Fruit fly (Drosophila melanogaster): Measurements from ENCODE around the gene CG4045.

The CG4045 gene

DNA sequence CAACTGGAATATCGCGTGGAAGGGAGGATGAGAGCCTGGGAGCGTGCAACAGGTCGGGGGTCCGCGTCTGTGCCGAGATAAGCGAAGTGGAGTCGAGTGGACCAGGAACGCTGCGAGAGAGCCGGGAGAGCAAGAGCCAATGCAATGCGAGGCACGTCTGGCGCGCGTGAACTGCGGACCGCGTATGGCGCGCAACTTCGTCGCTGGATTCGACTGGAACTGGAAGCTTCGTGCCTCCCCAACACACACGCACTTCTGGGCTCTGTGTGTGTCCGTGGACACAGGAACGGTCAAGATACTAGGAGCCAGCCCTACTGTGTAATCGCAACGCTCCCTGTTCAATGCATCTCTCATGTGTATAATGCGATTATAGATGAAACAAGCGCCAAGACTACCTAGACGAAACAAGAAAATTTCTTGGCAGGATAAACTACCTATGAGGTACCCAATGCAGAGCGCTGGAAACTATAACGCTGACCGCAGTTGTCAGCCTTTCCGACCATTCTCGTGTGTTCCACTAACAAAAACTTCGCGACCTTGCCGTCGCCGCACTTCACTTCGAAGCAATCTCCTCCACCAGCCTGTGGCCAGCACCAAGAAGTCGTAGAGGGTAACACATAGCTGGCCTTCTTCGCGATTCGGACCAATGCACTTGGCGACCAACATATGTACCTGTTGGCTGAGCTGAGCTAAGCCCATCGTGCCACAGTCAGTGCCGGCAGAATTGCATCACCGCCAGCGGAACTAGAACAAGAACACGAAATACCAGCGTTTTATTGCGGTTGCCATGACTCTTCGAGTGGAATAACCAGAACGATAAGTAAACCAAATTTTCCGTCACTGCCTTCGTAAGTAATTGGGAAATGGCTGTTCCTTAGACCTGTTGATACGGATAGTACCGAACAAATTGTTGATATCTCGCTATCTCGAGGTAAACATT lies 3.6 kb downstream of the CG4045 start, which contains the start of gene Rtca (continued):
- TF ChIP-seq D19A (tag; optimal IDR thresholded peaks at IDR 0.05) = peak; percentile 57
- no peak for TF ChIP-seq CG15073 (GFP tag; optimal IDR thresholded peaks at IDR 0.05)
- TF ChIP-seq rib (GFP tag; IDR thresholded peaks at IDR 0.05) = peak; percentile 43; the same call in 1 of the 2 replicates
- 0 out of 2 replicates have a peak, but pooled peaks have one; percentile 17 for TF ChIP-seq CG6272 (GFP tag; IDR thresholded peaks at IDR 0.05)
- TF ChIP-seq Gug (GFP tag; IDR thresholded peaks at IDR 0.05) = peak; percentile 21; the same call in 1 of the 4 replicates
- TF ChIP-seq caup (GFP tag; optimal IDR thresholded peaks at IDR 0.05; ENCODE audit: severe bottlenecking) = peak; percentile 77
- TF ChIP-seq Xrp1 (GFP tag; IDR thresholded peaks at IDR 0.05) = peak; percentile 72
- TF ChIP-seq Lim3 (GFP tag; IDR thresholded peaks at IDR 0.05) = no peak
- TF ChIP-seq tap (tag; optimal IDR thresholded peaks at IDR 0.05) = peak; percentile 64

dm6 chrX:2070708-2071063 lies 5.0 kb downstream of the CG4045 start:
- TF ChIP-seq CG15073 (GFP tag; optimal IDR thresholded peaks at IDR 0.05) (no peak), stwl (tag; optimal IDR thresholded peaks at IDR 0.05) (no peak), Awh (GFP tag; IDR thresholded peaks at IDR 0.05) (no peak), CG4730 (GFP tag; IDR thresholded peaks at IDR 0.05) (peak; percentile 51), CG32532 (GFP tag; IDR thresholded peaks at IDR 0.05) (peak; percentile 79), CG11695 (GFP tag; IDR thresholded peaks at IDR 0.05) (peak; percentile 81), toy (GFP tag; IDR thresholded peaks at IDR 0.05) (peak; percentile 57; the same call in 1 of the 2 replicates), crp (GFP tag; optimal IDR thresholded peaks at IDR 0.05) (no peak), caup (GFP tag; optimal IDR thresholded peaks at IDR 0.05; ENCODE audit: severe bottlenecking) (peak; percentile 72), hkb (optimal IDR thresholded peaks at IDR 0.05) (no peak), hkb (GFP tag; IDR thresholded peaks at IDR 0.05) (peak; percentile 72), Kr (GFP tag; optimal IDR thresholded peaks at IDR 0.05) (no peak), usp (GFP tag; optimal IDR thresholded peaks at IDR 0.05) (no peak), CG9797 (GFP tag; optimal IDR thresholded peaks at IDR 0.05) (no peak), CG4328 (GFP tag; optimal IDR thresholded peaks at IDR 0.05) (peak; percentile 57), CHES-1-like (GFP tag; optimal IDR thresholded peaks at IDR 0.05) (peak; percentile 36), run (tag; optimal IDR thresholded peaks at IDR 0.05) (no peak), Mad (GFP tag; optimal IDR thresholded peaks at IDR 0.05) (peak; percentile 14), CG17359 (tag; optimal IDR thresholded peaks at IDR 0.05) (peak; percentile 50), dmrt99B (tag; optimal IDR thresholded peaks at IDR 0.05) (peak; percentile 69), CG8089 (GFP tag; optimal IDR thresholded peaks at IDR 0.05) (peak; percentile 25), hbn (GFP tag; IDR thresholded peaks at IDR 0.05; ENCODE audit: partially characterized antibody) (no peak), mirr (GFP tag; optimal IDR thresholded peaks at IDR 0.05) (peak; percentile 32), pb (GFP tag; optimal IDR thresholded peaks at IDR 0.05) (peak; percentile 60), gsb-n (tag; optimal IDR thresholded peaks at IDR 0.05) (no peak), slou (GFP tag; optimal IDR thresholded peaks at IDR 0.05) (no peak), CG18619 (GFP tag; optimal IDR thresholded peaks at IDR 0.05) (peak; percentile 42), HLH3B (GFP tag; IDR thresholded peaks at IDR 0.05) (peak; percentile 71), Elba2 (GFP tag; optimal IDR thresholded peaks at IDR 0.05) (no peak), Rfx (GFP tag; IDR thresholded peaks at IDR 0.05) (peak; percentile 86), CG12744 (GFP tag; optimal IDR thresholded peaks at IDR 0.05) (no peak), Stat92E (GFP tag; optimal IDR thresholded peaks at IDR 0.05) (no peak), CG1603 (tag; optimal IDR thresholded peaks at IDR 0.05) (peak; percentile 62), eve (GFP tag; optimal IDR thresholded peaks at IDR 0.05) (no peak), kay (GFP tag; optimal IDR thresholded peaks at IDR 0.05) (peak; percentile 98), vnd (GFP tag; IDR thresholded peaks at IDR 0.05; ENCODE audit: partially characterized antibody) (no peak), CG11398 (GFP tag; optimal IDR thresholded peaks at IDR 0.05) (peak; percentile 46), CG34422 (GFP tag; IDR thresholded peaks at IDR 0.05) (peak; percentile 66; the same call in 2 of the 3 replicates), nmo (GFP tag; optimal IDR thresholded peaks at IDR 0.05) (peak; percentile 52), CG12071 (GFP tag; optimal IDR thresholded peaks at IDR 0.05) (peak; percentile 57)

Data from whole organism, embryonic.